Fruit fly (Drosophila melanogaster) whole organism, prepupa: ENCODE results near the gene Cpr65Eb.

Experiments
- Blimp-1 ChIP-seq: fragments of 200-800 bp; sonication (Bioruptor generic); optimal IDR thresholded peaks from 3 replicates; lab custom pipeline; 2017; ENCODE audit warnings: missing biosample characterization, missing genetic modification characterization, mild to moderate bottlenecking, moderate library complexity, missing genetic modification reagents
- CG16779 ChIP-seq: fragments of 200-800 bp; sonication (Bioruptor generic); optimal IDR thresholded peaks from 3 replicates; lab custom pipeline; 2017; ENCODE audit warnings: missing biosample characterization, mild to moderate bottlenecking, missing genetic modification characterization
- CG6792 ChIP-seq: fragments of 200-800 bp; sonication (Bioruptor generic); optimal IDR thresholded peaks from 3 replicates; lab custom pipeline; 2016; ENCODE audit warnings: missing biosample characterization, missing genetic modification characterization
- Gug ChIP-seq: fragments of 200-800 bp; sonication (Bioruptor generic); IDR thresholded peaks from 2 replicates; pipeline ENCODE4 v1.3.6; 2022; ENCODE audit warnings: missing biosample characterization, missing genetic modification characterization
- Hr39 ChIP-seq: fragments of 200-800 bp; sonication (Bioruptor generic); optimal IDR thresholded peaks from 2 replicates; lab custom pipeline; 2016; ENCODE audit warnings: missing biosample characterization, missing genetic modification characterization
- OdsH ChIP-seq: fragments of 200-800 bp; sonication (Bioruptor generic); optimal IDR thresholded peaks from 3 replicates; lab custom pipeline; 2016; ENCODE audit warnings: missing biosample characterization, missing genetic modification characterization
- dac ChIP-seq: fragments of 200-800 bp; sonication (Bioruptor generic); optimal IDR thresholded peaks from 2 replicates; lab custom pipeline; 2017; ENCODE audit warnings: missing biosample characterization, mild to moderate bottlenecking, missing genetic modification characterization
- esn ChIP-seq: fragments of 200-800 bp; sonication (Bioruptor generic); optimal IDR thresholded peaks from 2 replicates; lab custom pipeline; 2016; ENCODE audit warnings: missing biosample characterization, mild to moderate bottlenecking, missing genetic modification characterization, moderate library complexity

dm6 chr3L:7091331-7091904 is 2.8 kb upstream of the Cpr65Eb start:
- TF ChIP-seq dac = no peak
- TF ChIP-seq Hr39 (GFP tag; lab: Kevin White, UChicago) = no peak
- TF ChIP-seq Blimp-1 (GFP tag; lab: Kevin White, UChicago) = peak; percentile 90
- no peak for TF ChIP-seq OdsH
- no peak for TF ChIP-seq CG6792 (GFP tag; lab: Kevin White, UChicago)
- no peak for TF ChIP-seq esn (GFP tag; lab: Kevin White, UChicago)
- TF ChIP-seq Gug (GFP tag; lab: Robert Waterston, UW) = no peak
- no peak for TF ChIP-seq CG16779
